Worm (Caenorhabditis elegans) whole organism, mixed stage, embryonic: Measurements from ENCODE around the gene pak-1.
A peak's percentile ranks its signal among the peaks of the same experiment; 100 is the strongest.

Experiments
- elt-1 ChIP-seq: sonication (generic microtip); optimal IDR thresholded peaks from 2 replicates; lab custom pipeline; 2017; ENCODE audit warnings: missing genetic modification characterization, mild to moderate bottlenecking, missing compliant biosample characterization, antibody characterized with exemption, moderate library complexity, borderline replicate concordance; ENCODE audit not compliant: insufficient read depth
- hlh-1 ChIP-seq: fragments of 150-350 bp; optimal IDR thresholded peaks from 2 replicates; lab custom pipeline; 2014; ENCODE audit warnings: missing biosample characterization, missing genetic modification reagents, missing genetic modification characterization
- lsy-2 ChIP-seq: fragments of 150-350 bp; optimal IDR thresholded peaks from 2 replicates; lab custom pipeline; 2014; ENCODE audit warnings: missing biosample characterization, missing genetic modification characterization
- mab-5 ChIP-seq: fragments of 150-350 bp; optimal IDR thresholded peaks from 2 replicates; lab custom pipeline; 2014; ENCODE audit warnings: missing biosample characterization, missing genetic modification characterization
- nhr-237 ChIP-seq: fragments of 150-350 bp; optimal IDR thresholded peaks from 2 replicates; lab custom pipeline; 2014; ENCODE audit warnings: missing biosample characterization, missing genetic modification characterization
- nhr-28 ChIP-seq: fragments of 150-350 bp; optimal IDR thresholded peaks from 2 replicates; lab custom pipeline; 2014; ENCODE audit warnings: missing biosample characterization, missing genetic modification characterization
- nhr-76 ChIP-seq: sonication (generic microtip); optimal IDR thresholded peaks from 2 replicates; lab custom pipeline; 2017; ENCODE audit warnings: missing biosample characterization, missing genetic modification characterization
- snpc-4 ChIP-seq: fragments of 150-350 bp; optimal IDR thresholded peaks from 2 replicates; lab custom pipeline; 2014; ENCODE audit warnings: missing biosample characterization, missing genetic modification characterization
- sptf-1 ChIP-seq: sonication (generic microtip); optimal IDR thresholded peaks from 2 replicates; lab custom pipeline; 2017; ENCODE audit warnings: mild to moderate bottlenecking, missing genetic modification characterization, moderate library complexity, missing compliant biosample characterization
- unc-62 ChIP-seq: fragments of 150-350 bp; optimal IDR thresholded peaks from 2 replicates; lab custom pipeline; 2014; ENCODE audit warnings: missing biosample characterization, missing genetic modification reagents, missing genetic modification characterization
- ztf-11 ChIP-seq: fragments of 150-350 bp; optimal IDR thresholded peaks from 2 replicates; lab custom pipeline; 2014; ENCODE audit warnings: missing biosample characterization, missing genetic modification characterization

DNA sequence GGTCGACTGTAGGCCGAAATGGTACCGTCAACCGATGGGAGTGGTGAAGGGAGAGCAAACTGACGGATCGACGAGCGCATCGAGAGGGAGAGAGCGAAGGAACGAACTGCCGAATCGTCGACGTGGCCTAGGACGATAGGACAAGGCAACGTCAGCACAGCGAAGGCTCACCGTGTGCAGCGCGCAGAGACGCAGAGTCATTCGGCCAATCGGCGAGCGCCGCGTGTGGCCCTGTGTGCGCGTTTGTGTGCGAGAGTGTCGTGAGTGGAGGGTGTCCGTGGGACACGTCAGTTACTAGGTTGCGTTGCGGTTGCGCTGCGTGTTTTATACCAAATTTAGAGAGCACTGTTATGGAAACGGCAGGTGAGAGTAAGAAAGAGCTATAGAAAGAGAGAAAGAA lies 43.6 kb upstream of the pak-1 start, which contains the start of gene hsp-3:
- peak; percentile 88 for TF ChIP-seq unc-62 (GFP tag; lab: Kevin White, UChicago)
- TF ChIP-seq sptf-1 (tag; lab: Kevin White, UChicago) = peak; percentile 89
- TF ChIP-seq lsy-2 = peak; percentile 92
- TF ChIP-seq nhr-28 (tag; lab: Kevin White, UChicago) = no peak
- no peak for TF ChIP-seq snpc-4 (tag; lab: Kevin White, UChicago)
- TF ChIP-seq nhr-237 = peak; percentile 42
- peak; percentile 53 for TF ChIP-seq hlh-1
- no peak for TF ChIP-seq nhr-76 (tag; lab: Kevin White, UChicago)
- TF ChIP-seq elt-1 = peak; percentile 9
- no peak for TF ChIP-seq mab-5 (tag; lab: Kevin White, UChicago)
- peak; percentile 96 for TF ChIP-seq ztf-11 (tag; lab: Kevin White, UChicago)
